Fruit fly (Drosophila melanogaster): ENCODE data around the gene Nplp4.
A peak's percentile ranks its signal among the peaks of the same experiment; 100 is the strongest.

The Nplp4 gene

dm6 chr2L:1986343-1987280 is 21.6 kb upstream of the Nplp4 start (continued):
- TF ChIP-seq Sox100B (GFP tag; optimal IDR thresholded peaks at IDR 0.05): peak; percentile 11
- no peak for TF ChIP-seq mld (GFP tag; IDR thresholded peaks at IDR 0.05; ENCODE audit: partially characterized antibody)
- no peak for TF ChIP-seq ase (GFP tag; IDR thresholded peaks at IDR 0.05)
- peak; percentile 42 for TF ChIP-seq Dek (tag; optimal IDR thresholded peaks at IDR 0.05)
- no peak for TF ChIP-seq lov (optimal IDR thresholded peaks at IDR 0.05)
- no peak for TF ChIP-seq lov (GFP tag; IDR thresholded peaks at IDR 0.05)
- peak; percentile 80 for TF ChIP-seq Meics (GFP tag; optimal IDR thresholded peaks at IDR 0.05)
- TF ChIP-seq CG31365 (tag; optimal IDR thresholded peaks at IDR 0.05): no peak
- no peak for TF ChIP-seq CG3407 (GFP tag; optimal IDR thresholded peaks at IDR 0.05)
- TF ChIP-seq NFAT (GFP tag; IDR thresholded peaks at IDR 0.05): peak; percentile 55; the same call in 1 of the 2 replicates
- TF ChIP-seq Bdp1 (GFP tag; optimal IDR thresholded peaks at IDR 0.05): peak; percentile 4
- TF ChIP-seq ind (GFP tag; optimal IDR thresholded peaks at IDR 0.05): peak; percentile 51
- TF ChIP-seq Elba2 (GFP tag; optimal IDR thresholded peaks at IDR 0.05): no peak
- TF ChIP-seq vvl (GFP tag; IDR thresholded peaks at IDR 0.05): no peak; the same call in 1 of the 2 replicates
- no peak for TF ChIP-seq Lim3 (GFP tag; IDR thresholded peaks at IDR 0.05)
- TF ChIP-seq nmo (GFP tag; optimal IDR thresholded peaks at IDR 0.05): peak; percentile 32
- TF ChIP-seq gro (GFP tag; optimal IDR thresholded peaks at IDR 0.05): peak; percentile 62
- no peak; the same call in 1 of the 2 replicates for TF ChIP-seq rib (GFP tag; IDR thresholded peaks at IDR 0.05)
- TF ChIP-seq Xbp1 (GFP tag; optimal IDR thresholded peaks at IDR 0.05): peak; percentile 57
- no peak for TF ChIP-seq bowl (GFP tag; IDR thresholded peaks at IDR 0.05)
- no peak for TF ChIP-seq Dp (GFP tag; optimal IDR thresholded peaks at IDR 0.05)
- TF ChIP-seq CG17568 (GFP tag; optimal IDR thresholded peaks at IDR 0.05): no peak
- no peak for TF ChIP-seq CG7963 (GFP tag; IDR thresholded peaks at IDR 0.05; ENCODE audit: partially characterized antibody)
- no peak for TF ChIP-seq fd64A (GFP tag; optimal IDR thresholded peaks at IDR 0.05)
- TF ChIP-seq chinmo (GFP tag; IDR thresholded peaks at IDR 0.05; ENCODE audit: partially characterized antibody): no peak
- no peak for TF ChIP-seq CG14860 (GFP tag; IDR thresholded peaks at IDR 0.05; ENCODE audit: partially characterized antibody)
- no peak for TF ChIP-seq ac (GFP tag; optimal IDR thresholded peaks at IDR 0.05)
- TF ChIP-seq Myb (GFP tag; optimal IDR thresholded peaks at IDR 0.05): peak; percentile 48
- TF ChIP-seq Fer2 (tag; optimal IDR thresholded peaks at IDR 0.05): peak; percentile 25
- no peak for TF ChIP-seq CrebB (tag; optimal IDR thresholded peaks at IDR 0.05)
- peak; percentile 38 for TF ChIP-seq CG8924 (tag; optimal IDR thresholded peaks at IDR 0.05)
- TF ChIP-seq CG32532 (GFP tag; IDR thresholded peaks at IDR 0.05): peak; percentile 82
- TF ChIP-seq hkb (optimal IDR thresholded peaks at IDR 0.05): no peak
- TF ChIP-seq hkb (GFP tag; IDR thresholded peaks at IDR 0.05): peak; percentile 70
- TF ChIP-seq CG12299 (tag; optimal IDR thresholded peaks at IDR 0.05): no peak
- TF ChIP-seq CG18599 (GFP tag; optimal IDR thresholded peaks at IDR 0.05): peak; percentile 63
- peak; percentile 13 for TF ChIP-seq CG30431 (GFP tag; optimal IDR thresholded peaks at IDR 0.05)
- peak; percentile 38; the same call in 1 of the 2 replicates for TF ChIP-seq Drgx (GFP tag; IDR thresholded peaks at IDR 0.05)
- no peak for TF ChIP-seq ato (GFP tag; IDR thresholded peaks at IDR 0.05; ENCODE audit: partially characterized antibody)
- peak; percentile 31 for TF ChIP-seq fd3F (GFP tag; optimal IDR thresholded peaks at IDR 0.05)
- no peak for TF ChIP-seq Vsx1 (GFP tag; optimal IDR thresholded peaks at IDR 0.05)
- peak; percentile 28 for TF ChIP-seq CG9437 (GFP tag; optimal IDR thresholded peaks at IDR 0.05)
- peak; percentile 57 for TF ChIP-seq NfI (GFP tag; optimal IDR thresholded peaks at IDR 0.05)
- TF ChIP-seq CG11085 (GFP tag; IDR thresholded peaks at IDR 0.05): peak; percentile 49; the same call in 1 of the 2 replicates
- TF ChIP-seq al (GFP tag; IDR thresholded peaks at IDR 0.05): peak; percentile 51; the same call in 1 of the 2 replicates
- TF ChIP-seq onecut (GFP tag; IDR thresholded peaks at IDR 0.05): no peak
- TF ChIP-seq NC2β (GFP tag; optimal IDR thresholded peaks at IDR 0.05): no peak
- no peak for TF ChIP-seq CHES-1-like (GFP tag; optimal IDR thresholded peaks at IDR 0.05)
- TF ChIP-seq wdn (GFP tag; IDR thresholded peaks at IDR 0.05): peak; percentile 28; the same call in 1 of the 2 replicates

All from whole organism, embryonic.